Worm (Caenorhabditis elegans) whole organism, L2 larva: Measurements from ENCODE around the gene lst-4.

Source experiments
- C34F6.9 ChIP-seq: fragments of 150-350 bp; optimal IDR thresholded peaks from 2 replicates; lab custom pipeline; 2014; ENCODE audit warnings: missing biosample characterization, missing genetic modification characterization
- F13H6.1 ChIP-seq: sonication (generic microtip); optimal IDR thresholded peaks from 2 replicates; lab custom pipeline; 2016; ENCODE audit warnings: missing genetic modification characterization, missing compliant biosample characterization
- R02D3.7 ChIP-seq: fragments of 150-350 bp; optimal IDR thresholded peaks from 2 replicates; lab custom pipeline; 2014; ENCODE audit warnings: missing biosample characterization, missing genetic modification characterization
- Y55F3AM.14 ChIP-seq: fragments of 200-800 bp; sonication (Bioruptor generic); optimal IDR thresholded peaks from 2 replicates; lab custom pipeline; 2018; ENCODE audit warnings: mild to moderate bottlenecking, missing genetic modification characterization, missing compliant biosample characterization
- ZK546.5 ChIP-seq: sonication (generic microtip); optimal IDR thresholded peaks from 2 replicates; lab custom pipeline; 2017; ENCODE audit warnings: missing biosample characterization, missing genetic modification characterization
- alr-1 ChIP-seq: fragments of 150-350 bp; optimal IDR thresholded peaks from 2 replicates; lab custom pipeline; 2014; ENCODE audit warnings: missing biosample characterization, missing genetic modification characterization
- ama-1 ChIP-seq: fragments of 150-350 bp; optimal IDR thresholded peaks from 2 replicates; lab custom pipeline; 2018; ENCODE audit warnings: inconsistent platforms
- blmp-1 ChIP-seq: sonication (generic microtip); optimal IDR thresholded peaks from 2 replicates; lab custom pipeline; 2017; ENCODE audit warnings: missing genetic modification characterization, mild to moderate bottlenecking, missing compliant biosample characterization, antibody characterized with exemption, moderate library complexity; ENCODE audit not compliant: insufficient read depth
- ceh-82 ChIP-seq: fragments of 150-350 bp; optimal IDR thresholded peaks from 2 replicates; lab custom pipeline; 2014; ENCODE audit warnings: missing biosample characterization, missing genetic modification characterization
- crh-2 ChIP-seq: sonication (generic microtip); optimal IDR thresholded peaks from 2 replicates; lab custom pipeline; 2017; ENCODE audit warnings: missing biosample characterization, missing genetic modification characterization
- dmd-4 ChIP-seq: sonication (generic microtip); optimal IDR thresholded peaks from 2 replicates; lab custom pipeline; 2017; ENCODE audit warnings: missing biosample characterization, missing genetic modification characterization
- egl-27 ChIP-seq: sonication (generic microtip); optimal IDR thresholded peaks from 3 replicates; lab custom pipeline; 2017; ENCODE audit warnings: missing biosample characterization, missing genetic modification reagents, missing genetic modification characterization
- elt-1 ChIP-seq: fragments of 150-350 bp; optimal IDR thresholded peaks from 2 replicates; lab custom pipeline; 2014; ENCODE audit warnings: missing biosample characterization, missing genetic modification characterization
- fos-1 ChIP-seq: fragments of 150-350 bp; optimal IDR thresholded peaks from 2 replicates; lab custom pipeline; 2014; ENCODE audit warnings: missing biosample characterization, missing genetic modification characterization
- gmeb-1 ChIP-seq: fragments of 150-350 bp; optimal IDR thresholded peaks from 2 replicates; lab custom pipeline; 2014; ENCODE audit warnings: missing biosample characterization, missing genetic modification characterization
- lin-11 ChIP-seq: fragments of 150-350 bp; sonication (generic microtip); optimal IDR thresholded peaks from 2 replicates; lab custom pipeline; 2014; ENCODE audit warnings: missing biosample characterization, missing genetic modification characterization, inconsistent platforms, mixed read lengths
- lin-13 ChIP-seq: fragments of 150-350 bp; optimal IDR thresholded peaks from 2 replicates; lab custom pipeline; 2014; ENCODE audit warnings: missing biosample characterization, missing genetic modification reagents, missing genetic modification characterization
- lin-39 ChIP-seq: fragments of 150-350 bp; optimal IDR thresholded peaks from 2 replicates; lab custom pipeline; 2014; ENCODE audit warnings: missing biosample characterization, missing genetic modification reagents, missing genetic modification characterization
- lsy-2 ChIP-seq, 2 experiments: fragments of 150-350 bp in 1 of 2; sonication (generic microtip) in 1 of 2; optimal IDR thresholded peaks; 2 replicates each; lab custom pipeline; 2014 to 2017; ENCODE audit warnings: missing biosample characterization in 2 of 2, missing genetic modification characterization in 2 of 2
- mbf-1 ChIP-seq: sonication (generic microtip); optimal IDR thresholded peaks from 2 replicates; lab custom pipeline; 2017; ENCODE audit warnings: missing biosample characterization, missing genetic modification characterization
- nhr-10 ChIP-seq: sonication (generic microtip); optimal IDR thresholded peaks from 2 replicates; lab custom pipeline; 2017; ENCODE audit warnings: missing biosample characterization, missing genetic modification characterization
- nhr-12 ChIP-seq: fragments of 150-350 bp; optimal IDR thresholded peaks from 2 replicates; lab custom pipeline; 2014; ENCODE audit warnings: missing biosample characterization, missing genetic modification characterization
- nhr-129 ChIP-seq: fragments of 150-350 bp; optimal IDR thresholded peaks from 2 replicates; lab custom pipeline; 2014; ENCODE audit warnings: missing biosample characterization, missing genetic modification characterization
- nhr-23 ChIP-seq: fragments of 150-350 bp; optimal IDR thresholded peaks from 2 replicates; lab custom pipeline; 2014; ENCODE audit warnings: missing biosample characterization, missing genetic modification reagents, missing genetic modification characterization
- nhr-237 ChIP-seq: fragments of 150-350 bp; optimal IDR thresholded peaks from 2 replicates; lab custom pipeline; 2014; ENCODE audit warnings: missing biosample characterization, missing genetic modification characterization
- nhr-6 ChIP-seq: fragments of 150-350 bp; optimal IDR thresholded peaks from 2 replicates; lab custom pipeline; 2014; ENCODE audit warnings: missing biosample characterization, missing genetic modification characterization
- peb-1 ChIP-seq: fragments of 150-350 bp; optimal IDR thresholded peaks from 2 replicates; lab custom pipeline; 2014; ENCODE audit warnings: missing biosample characterization, missing genetic modification characterization
- skn-1 ChIP-seq: sonication (generic microtip); optimal IDR thresholded peaks from 2 replicates; lab custom pipeline; 2017; ENCODE audit warnings: missing biosample characterization, missing genetic modification characterization
- sma-3 ChIP-seq: sonication (generic microtip); optimal IDR thresholded peaks from 2 replicates; lab custom pipeline; 2016; ENCODE audit warnings: missing genetic modification reagents, missing genetic modification characterization, missing compliant biosample characterization
- unc-62 ChIP-seq: fragments of 150-350 bp; optimal IDR thresholded peaks from 2 replicates; lab custom pipeline; 2014; ENCODE audit warnings: missing biosample characterization, missing genetic modification reagents, missing genetic modification characterization
- zag-1 ChIP-seq: fragments of 150-350 bp; optimal IDR thresholded peaks from 2 replicates; lab custom pipeline; 2014; ENCODE audit warnings: missing biosample characterization, missing genetic modification characterization
- ztf-1 ChIP-seq: fragments of 200-800 bp; sonication (Bioruptor generic); conservative IDR thresholded peaks from 2 replicates; pipeline ENCODE4 v1.3.6; 2022; ENCODE audit warnings: missing genetic modification characterization, missing compliant biosample characterization
- ztf-11 ChIP-seq: sonication (generic microtip); optimal IDR thresholded peaks from 2 replicates; lab custom pipeline; 2017; ENCODE audit warnings: missing biosample characterization, missing genetic modification characterization
- ztf-4 ChIP-seq: fragments of 150-350 bp; optimal IDR thresholded peaks from 2 replicates; lab custom pipeline; 2014; ENCODE audit warnings: missing biosample characterization, missing genetic modification characterization

The lst-4 gene

DNA sequence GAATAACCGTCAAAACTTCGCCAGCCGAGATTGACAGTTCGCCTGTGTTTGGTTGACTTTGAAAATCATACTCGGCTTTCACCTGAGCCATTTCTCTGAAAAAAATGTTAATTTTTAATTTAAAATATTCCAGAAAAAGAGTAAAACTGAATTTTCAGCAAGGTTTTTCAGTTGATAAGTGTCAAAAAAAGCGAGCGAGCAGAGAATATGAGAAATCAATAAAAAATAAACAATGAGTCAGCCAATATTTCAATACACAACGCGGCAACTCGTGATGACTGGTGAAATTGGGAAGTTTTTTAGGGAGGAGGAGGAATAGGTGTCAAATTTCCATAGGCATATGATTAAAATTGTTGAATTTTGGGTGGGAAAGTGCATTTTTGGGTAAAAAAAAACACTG, at the start of gene lst-4:
Gene lst-4, minus strand, starts transcription at position 101 of the 400 bp plus-strand sequence.
- no peak for TF ChIP-seq nhr-12 (tag; lab: Kevin White, UChicago)
- no peak for TF ChIP-seq nhr-10 (tag; lab: Kevin White, UChicago)
- TF ChIP-seq dmd-4: no peak
- no peak for TF ChIP-seq nhr-23 (tag; lab: Kevin White, UChicago)
- no peak for TF ChIP-seq nhr-237 (tag; lab: Kevin White, UChicago)
- no peak for TF ChIP-seq blmp-1 (tag; lab: Kevin White, UChicago)
- no peak for TF ChIP-seq sma-3 (GFP tag; lab: Kevin White, UChicago)

DNA sequence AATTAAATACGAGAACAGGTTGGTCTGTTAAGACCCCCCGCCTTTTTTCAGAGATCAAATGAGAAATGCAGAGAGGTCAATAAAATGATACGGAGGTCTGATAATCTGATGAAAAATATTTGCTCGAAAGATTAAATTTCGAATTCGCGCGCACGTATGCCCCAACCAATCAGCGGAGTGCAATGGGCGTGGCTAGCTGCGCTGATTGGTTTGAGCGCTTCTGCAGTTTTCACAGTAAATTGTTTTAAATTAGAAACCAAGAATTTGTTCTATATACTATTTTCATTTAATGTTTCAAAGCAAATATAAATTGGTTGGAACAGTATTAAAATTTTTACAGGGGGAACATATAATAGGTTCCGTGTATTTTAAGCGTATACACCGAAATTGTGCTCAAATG, 49.7 kb upstream of the lst-4 start:
- TF ChIP-seq nhr-237 (tag; lab: Kevin White, UChicago): no peak
- no peak for TF ChIP-seq sma-3 (GFP tag; lab: Kevin White, UChicago)
- TF ChIP-seq F13H6.1 (tag; lab: Kevin White, UChicago): no peak
- TF ChIP-seq alr-1 (tag; lab: Kevin White, UChicago): no peak
- TF ChIP-seq lin-13 (GFP tag; lab: Kevin White, UChicago): no peak
- TF ChIP-seq lin-39: no peak
- no peak for TF ChIP-seq ztf-1 (GFP tag; lab: Robert Waterston, UW)
- TF ChIP-seq ZK546.5 (tag; lab: Kevin White, UChicago): no peak
- no peak for TF ChIP-seq lsy-2 (tag; optimal IDR thresholded peaks at IDR 0.05; lab: Kevin White, UChicago)
- no peak for TF ChIP-seq elt-1 (tag; lab: Kevin White, UChicago)
- no peak for TF ChIP-seq ama-1 (lab: Kevin White, UChicago)
- no peak for TF ChIP-seq Y55F3AM.14 (GFP tag; lab: Kevin White, UChicago)
- TF ChIP-seq mbf-1: no peak

DNA sequence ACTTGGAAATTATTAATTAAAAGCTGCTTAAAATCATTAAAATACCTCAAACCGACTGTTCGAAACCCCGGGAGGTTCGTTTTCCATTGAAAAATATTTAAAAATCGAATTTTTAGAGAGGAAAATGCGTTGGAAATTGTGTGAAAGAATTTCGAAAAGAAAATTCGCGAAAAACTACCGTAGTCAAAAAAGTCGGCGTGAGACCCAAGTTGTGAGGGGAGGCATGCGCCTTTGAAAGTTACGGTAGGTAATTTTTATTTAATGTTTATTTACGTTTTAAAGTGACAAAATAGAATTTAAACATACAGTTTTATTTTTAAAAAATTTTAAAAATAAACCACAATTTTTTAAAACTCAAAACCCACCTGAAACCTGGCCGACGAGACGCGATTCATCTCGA, 45.9 kb upstream of the lst-4 start:
- no peak for TF ChIP-seq nhr-129 (tag; lab: Kevin White, UChicago)
- TF ChIP-seq nhr-23 (tag; lab: Kevin White, UChicago): no peak
- no peak for TF ChIP-seq unc-62 (GFP tag; lab: Kevin White, UChicago)
- TF ChIP-seq lin-13 (GFP tag; lab: Kevin White, UChicago): no peak
- TF ChIP-seq F13H6.1 (tag; lab: Kevin White, UChicago): no peak
- TF ChIP-seq nhr-12 (tag; lab: Kevin White, UChicago): no peak
- no peak for TF ChIP-seq lin-11 (tag; lab: Kevin White, UChicago)
- TF ChIP-seq ceh-82 (tag; lab: Kevin White, UChicago): no peak
- TF ChIP-seq R02D3.7: no peak
- no peak for TF ChIP-seq fos-1 (tag; lab: Kevin White, UChicago)
- no peak for TF ChIP-seq elt-1 (tag; lab: Kevin White, UChicago)
- no peak for TF ChIP-seq crh-2 (tag; lab: Kevin White, UChicago)
- no peak for TF ChIP-seq ztf-4 (tag; lab: Kevin White, UChicago)
- no peak for TF ChIP-seq Y55F3AM.14 (GFP tag; lab: Kevin White, UChicago)
- no peak for TF ChIP-seq zag-1 (tag; lab: Kevin White, UChicago)
- TF ChIP-seq dmd-4: no peak

DNA sequence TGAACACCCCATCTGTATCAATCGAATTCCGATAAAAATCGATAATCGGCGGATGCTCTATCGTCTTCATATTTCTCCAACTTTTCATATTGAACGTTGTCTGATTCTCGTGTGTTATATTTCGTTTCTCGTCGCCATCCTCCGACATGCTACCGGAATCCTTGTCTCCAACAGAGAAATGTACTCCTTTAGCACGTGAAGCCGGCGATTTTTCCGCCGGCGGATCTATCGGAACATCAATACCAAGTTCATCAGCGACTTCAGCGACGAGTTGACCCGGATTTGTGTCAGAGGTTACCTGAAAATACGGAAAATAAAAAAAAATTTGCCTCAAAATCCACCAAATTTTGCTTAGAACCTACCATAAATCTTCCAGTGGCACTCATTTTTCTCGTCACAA, 45.4 kb upstream of the lst-4 start:
- TF ChIP-seq dmd-4: no peak
- no peak for TF ChIP-seq lsy-2 (tag; optimal IDR thresholded peaks at IDR 0.05; lab: Kevin White, UChicago)
- TF ChIP-seq lin-13 (GFP tag; lab: Kevin White, UChicago): no peak
- no peak for TF ChIP-seq nhr-6
- TF ChIP-seq sma-3 (GFP tag; lab: Kevin White, UChicago): no peak
- TF ChIP-seq Y55F3AM.14 (GFP tag; lab: Kevin White, UChicago): no peak
- TF ChIP-seq unc-62 (GFP tag; lab: Kevin White, UChicago): no peak
- TF ChIP-seq gmeb-1: no peak
- TF ChIP-seq ztf-4 (tag; lab: Kevin White, UChicago): no peak
- TF ChIP-seq crh-2 (tag; lab: Kevin White, UChicago): no peak
- TF ChIP-seq C34F6.9: no peak
- no peak for TF ChIP-seq ztf-11 (tag; lab: Kevin White, UChicago)
- no peak for TF ChIP-seq peb-1 (tag; lab: Kevin White, UChicago)
- TF ChIP-seq zag-1 (tag; lab: Kevin White, UChicago): no peak
- no peak for TF ChIP-seq ceh-82 (tag; lab: Kevin White, UChicago)
- no peak for TF ChIP-seq blmp-1 (tag; lab: Kevin White, UChicago)
- TF ChIP-seq egl-27 (tag; lab: Kevin White, UChicago): no peak
- TF ChIP-seq, all 48 proteins: peak for 0

DNA sequence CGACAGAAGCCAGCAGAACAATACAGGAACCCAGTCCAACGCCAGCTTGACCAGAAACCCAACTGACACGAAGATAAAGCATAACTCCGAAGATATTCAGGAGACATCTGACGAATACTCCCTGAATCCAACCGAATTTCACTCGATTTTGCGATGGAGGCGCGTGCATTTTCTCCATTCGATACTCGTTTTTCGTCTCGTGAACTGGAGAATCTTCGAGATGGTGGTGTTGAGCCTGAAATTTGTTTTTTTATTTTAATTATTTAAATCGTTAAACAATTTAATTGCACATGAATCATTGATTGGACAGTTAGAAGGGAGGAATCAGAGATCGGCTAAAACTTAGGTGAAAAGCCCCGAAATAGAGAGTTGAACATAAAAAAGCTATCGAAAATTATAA, 44.7 kb upstream of the lst-4 start:
- no peak for TF ChIP-seq skn-1 (tag; lab: Kevin White, UChicago)
- no peak for TF ChIP-seq sma-3 (GFP tag; lab: Kevin White, UChicago)
- no peak for TF ChIP-seq Y55F3AM.14 (GFP tag; lab: Kevin White, UChicago)
- TF ChIP-seq mbf-1: no peak
- no peak for TF ChIP-seq dmd-4
- TF ChIP-seq nhr-6: no peak
- TF ChIP-seq elt-1 (tag; lab: Kevin White, UChicago): no peak
- no peak for TF ChIP-seq nhr-237 (tag; lab: Kevin White, UChicago)
